Worm (Caenorhabditis elegans): ENCODE measurements around the gene tag-209.

ce11 chrII:10829572-10829971, 42.5 kb downstream of the tag-209 start:
- TF ChIP-seq ref-1 (GFP tag; conservative IDR thresholded peaks at IDR 0.05) = no peak
- TF ChIP-seq flt-1 (GFP tag; IDR thresholded peaks at IDR 0.05) = no peak
- TF ChIP-seq ztf-29 (GFP tag; IDR thresholded peaks at IDR 0.05) = no peak
- no peak for TF ChIP-seq med-1 (GFP tag; optimal IDR thresholded peaks at IDR 0.05; ENCODE audit: insufficient read depth)
